Worm (Caenorhabditis elegans): ENCODE data around the gene F01D5.3.

The F01D5.3 gene

DNA sequence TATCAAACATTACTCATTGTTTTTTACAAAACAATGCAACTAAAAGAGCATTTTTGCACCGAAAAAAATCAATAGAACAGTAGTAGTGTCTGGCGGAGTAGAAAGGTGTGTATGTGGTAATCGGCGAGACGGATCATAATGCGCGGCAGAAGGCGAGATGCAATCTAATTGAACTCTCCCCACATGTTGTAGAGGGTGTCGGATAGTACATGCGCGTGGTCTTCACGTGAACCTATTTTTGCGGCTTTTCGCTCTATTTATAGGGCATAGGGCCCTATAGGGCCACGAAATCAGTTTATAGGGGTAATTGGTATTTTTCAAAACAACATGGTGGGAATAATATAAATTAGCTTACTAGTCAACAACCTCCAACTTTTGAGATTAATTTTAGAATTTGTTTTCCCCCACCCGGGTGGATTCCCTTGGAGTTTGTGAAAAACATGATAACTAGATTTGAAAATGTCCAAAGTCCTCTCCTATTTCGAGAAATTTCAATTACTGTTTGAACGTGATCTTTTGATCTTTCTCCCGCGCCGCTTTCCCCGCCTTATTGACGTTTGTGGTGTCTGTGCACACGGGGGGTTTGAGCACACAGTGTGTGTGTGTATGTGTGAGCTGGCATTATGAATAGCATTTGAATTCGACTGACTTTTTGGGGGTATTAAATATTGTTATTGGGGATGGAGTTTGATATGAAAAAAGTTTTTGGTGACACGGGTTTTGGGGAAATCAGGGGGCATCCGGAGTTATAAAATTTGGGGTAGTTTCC is 43.1 kb upstream of the F01D5.3 start:
- TF ChIP-seq mls-2 (tag; optimal IDR thresholded peaks at IDR 0.05): peak; percentile 1
- no peak for TF ChIP-seq nhr-76 (tag; optimal IDR thresholded peaks at IDR 0.05)
- no peak for TF ChIP-seq bed-3 (GFP tag; optimal IDR thresholded peaks at IDR 0.05)
- peak; percentile 93 for TF ChIP-seq nhr-2 (tag; optimal IDR thresholded peaks at IDR 0.05)
- TF ChIP-seq blmp-1 (tag; optimal IDR thresholded peaks at IDR 0.05): no peak
- TF ChIP-seq ham-2 (GFP tag; optimal IDR thresholded peaks at IDR 0.05): no peak
- peak; percentile 67 for TF ChIP-seq elt-1 (tag; optimal IDR thresholded peaks at IDR 0.05; ENCODE audit: borderline replicate concordance, insufficient read depth)
- TF ChIP-seq pha-4 (tag; optimal IDR thresholded peaks at IDR 0.05): peak; percentile 61
- TF ChIP-seq ces-1 (GFP tag; optimal IDR thresholded peaks at IDR 0.05): peak; percentile 8
- peak; percentile 20 for TF ChIP-seq unc-39 (tag; optimal IDR thresholded peaks at IDR 0.05)
- TF ChIP-seq nhr-28 (tag; optimal IDR thresholded peaks at IDR 0.05): no peak
- peak; percentile 24 for TF ChIP-seq cnd-1 (tag; optimal IDR thresholded peaks at IDR 0.05)

DNA sequence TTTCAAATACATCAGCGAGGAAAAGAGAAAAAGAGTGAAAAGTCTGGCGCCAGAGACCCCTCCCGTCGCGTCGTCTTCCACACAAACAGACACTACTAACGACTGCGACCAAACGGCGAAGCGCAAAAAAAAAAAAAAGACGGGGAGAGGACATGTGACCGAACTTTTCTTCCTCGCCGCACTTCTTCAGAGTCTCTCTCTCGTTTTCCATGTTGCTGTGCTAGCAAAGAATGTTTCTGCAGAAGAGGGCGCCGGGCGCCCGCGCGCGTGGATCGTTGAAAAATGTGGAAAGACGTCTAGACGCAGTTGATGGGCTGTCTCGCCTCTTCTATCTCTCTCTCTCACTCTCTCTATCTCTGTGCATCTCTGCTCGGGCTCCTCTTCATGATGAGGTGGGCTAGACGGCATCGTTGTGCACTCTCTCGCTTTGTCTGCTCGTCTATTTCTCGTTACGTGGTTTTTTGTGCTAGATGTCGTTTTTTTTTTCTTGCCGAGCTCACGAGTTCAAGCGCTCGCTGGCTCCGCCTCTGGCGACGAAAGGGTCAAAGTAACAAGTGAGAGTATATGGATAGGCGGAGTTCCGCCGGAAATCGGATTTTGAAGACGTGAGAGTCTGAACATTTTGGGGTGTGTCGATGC is 40.4 kb upstream of the F01D5.3 start:
- TF ChIP-seq ceh-39 (tag; optimal IDR thresholded peaks at IDR 0.05) (no peak), flh-1 (GFP tag; optimal IDR thresholded peaks at IDR 0.05) (no peak), unc-120 (tag; optimal IDR thresholded peaks at IDR 0.05; ENCODE audit: poor library complexity, severe bottlenecking) (peak; percentile 23), zip-8 (tag; optimal IDR thresholded peaks at IDR 0.05) (no peak), elt-1 (tag; optimal IDR thresholded peaks at IDR 0.05; ENCODE audit: borderline replicate concordance, insufficient read depth) (no peak), nhr-2 (tag; optimal IDR thresholded peaks at IDR 0.05) (no peak), M03D4.4 (tag; optimal IDR thresholded peaks at IDR 0.05) (no peak), ceh-43 (GFP tag; optimal IDR thresholded peaks at IDR 0.05) (no peak), ces-1 (GFP tag; optimal IDR thresholded peaks at IDR 0.05) (peak; percentile 43), snpc-4 (tag; optimal IDR thresholded peaks at IDR 0.05) (no peak), nhr-76 (tag; optimal IDR thresholded peaks at IDR 0.05) (no peak), blmp-1 (tag; optimal IDR thresholded peaks at IDR 0.05) (no peak), tbx-8 (GFP tag; optimal IDR thresholded peaks at IDR 0.05) (no peak), ztf-11 (tag; optimal IDR thresholded peaks at IDR 0.05) (no peak), mep-1 (tag; optimal IDR thresholded peaks at IDR 0.05) (no peak), hlh-1 (tag; optimal IDR thresholded peaks at IDR 0.05) (peak; percentile 15), nhr-28 (tag; optimal IDR thresholded peaks at IDR 0.05) (no peak), ceh-83 (GFP tag; optimal IDR thresholded peaks at IDR 0.05) (no peak), nhr-12 (tag; optimal IDR thresholded peaks at IDR 0.05) (no peak), ham-2 (GFP tag; optimal IDR thresholded peaks at IDR 0.05) (no peak), drap-1 (GFP tag; optimal IDR thresholded peaks at IDR 0.05) (no peak), lin-32 (GFP tag; optimal IDR thresholded peaks at IDR 0.05) (no peak), cnd-1 (tag; optimal IDR thresholded peaks at IDR 0.05) (no peak), mls-2 (tag; optimal IDR thresholded peaks at IDR 0.05) (peak; percentile 55), unc-62 (GFP tag; optimal IDR thresholded peaks at IDR 0.05) (peak; percentile 53), elt-3 (tag; optimal IDR thresholded peaks at IDR 0.05) (no peak), nhr-237 (tag; optimal IDR thresholded peaks at IDR 0.05) (peak; percentile 24), unc-39 (tag; optimal IDR thresholded peaks at IDR 0.05) (no peak), pha-4 (tag; optimal IDR thresholded peaks at IDR 0.05) (peak; percentile 81), mab-5 (tag; optimal IDR thresholded peaks at IDR 0.05) (no peak)

DNA sequence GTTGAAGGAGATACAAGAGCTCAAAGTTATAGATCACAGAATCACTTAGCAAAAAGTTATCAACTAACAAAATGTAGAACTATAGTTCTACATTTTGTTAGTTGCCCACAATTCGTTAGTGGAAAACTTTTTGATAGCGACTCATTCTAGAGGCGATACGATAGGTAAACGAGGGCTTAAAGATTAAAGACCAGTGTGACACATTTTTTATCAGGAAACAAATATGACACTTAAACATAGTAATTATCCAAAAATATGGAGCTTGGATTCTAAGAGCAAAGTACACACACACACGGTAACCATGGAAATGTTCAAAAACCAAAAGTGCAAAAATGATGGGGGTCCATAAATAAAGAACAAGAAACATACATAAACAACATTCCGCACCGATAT is 39.9 kb upstream of the F01D5.3 start:
- TF ChIP-seq sem-2 (GFP tag; optimal IDR thresholded peaks at IDR 0.05) (no peak), M03D4.4 (tag; optimal IDR thresholded peaks at IDR 0.05) (no peak), mab-5 (tag; optimal IDR thresholded peaks at IDR 0.05) (no peak), ces-1 (GFP tag; optimal IDR thresholded peaks at IDR 0.05) (no peak), unc-120 (tag; optimal IDR thresholded peaks at IDR 0.05; ENCODE audit: poor library complexity, severe bottlenecking) (no peak), ztf-11 (tag; optimal IDR thresholded peaks at IDR 0.05) (no peak), ham-2 (GFP tag; optimal IDR thresholded peaks at IDR 0.05) (no peak), snpc-4 (tag; optimal IDR thresholded peaks at IDR 0.05) (no peak), lin-32 (GFP tag; optimal IDR thresholded peaks at IDR 0.05) (no peak), drap-1 (GFP tag; optimal IDR thresholded peaks at IDR 0.05) (no peak), blmp-1 (tag; optimal IDR thresholded peaks at IDR 0.05) (no peak), nhr-28 (tag; optimal IDR thresholded peaks at IDR 0.05) (no peak), nhr-2 (tag; optimal IDR thresholded peaks at IDR 0.05) (no peak), ceh-83 (GFP tag; optimal IDR thresholded peaks at IDR 0.05) (no peak), tbx-8 (GFP tag; optimal IDR thresholded peaks at IDR 0.05) (no peak), sptf-1 (tag; optimal IDR thresholded peaks at IDR 0.05) (no peak), nhr-12 (tag; optimal IDR thresholded peaks at IDR 0.05) (no peak), nhr-237 (tag; optimal IDR thresholded peaks at IDR 0.05) (no peak)
